Fruit fly (Drosophila melanogaster): ENCODE results near the gene CG5050.

DNA sequence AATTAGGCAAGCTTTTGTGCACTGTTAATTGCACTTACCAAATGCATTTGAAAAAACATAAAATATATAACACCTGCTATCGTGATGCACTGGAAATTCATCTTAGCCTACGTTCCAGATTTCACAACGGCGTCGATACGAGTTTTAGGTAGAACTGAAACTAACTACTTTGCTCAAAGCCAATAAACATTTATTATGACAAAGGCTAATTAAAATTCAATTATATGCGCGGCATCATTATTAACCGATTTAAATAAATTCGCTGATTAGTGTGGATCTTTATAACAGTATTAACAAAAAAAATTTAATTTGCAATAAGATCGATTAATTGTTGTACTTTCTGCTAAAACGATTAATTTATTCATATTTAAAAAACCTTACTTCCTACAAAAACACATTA, 16.2 kb upstream of the CG5050 start, which contains the start of gene CG33928:
- no peak for TF ChIP-seq CG8478 (optimal IDR thresholded peaks at IDR 0.05)
- TF ChIP-seq pan (optimal IDR thresholded peaks at IDR 0.05), result no peak
